Fruit fly (Drosophila melanogaster): ENCODE data around the gene unc-13-4A.
A peak's percentile ranks its signal among the peaks of the same experiment; 100 is the strongest.

Gene unc-13-4A

DNA sequence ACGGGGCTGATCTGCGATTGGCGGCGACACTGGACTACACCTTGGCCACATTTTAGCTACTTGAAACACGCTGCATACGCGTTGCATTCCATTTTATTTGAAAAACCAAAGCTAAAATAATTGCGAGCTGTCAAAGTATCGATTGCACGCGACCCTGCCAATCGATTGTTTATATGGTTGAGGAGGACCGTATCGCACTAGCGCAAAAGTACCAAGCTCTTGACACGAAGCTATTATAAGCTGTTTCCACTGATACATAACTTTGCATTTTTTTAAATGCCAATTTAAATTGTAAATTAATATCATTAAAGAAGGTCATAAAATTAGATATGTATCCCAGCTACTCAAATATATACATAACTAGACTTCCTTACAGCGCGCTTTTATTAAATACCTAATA lies 63.5 kb downstream of the unc-13-4A start, which contains the start of gene Cdc27 (continued):
- TF ChIP-seq Neu2 (GFP tag; optimal IDR thresholded peaks at IDR 0.05; ENCODE audit: borderline replicate concordance) = no peak
- peak; percentile 15 for TF ChIP-seq CG17385 (GFP tag; optimal IDR thresholded peaks at IDR 0.05)
- TF ChIP-seq onecut (GFP tag; IDR thresholded peaks at IDR 0.05) = peak; percentile 47
- peak; percentile 75 for TF ChIP-seq Opbp (GFP tag; IDR thresholded peaks at IDR 0.05; ENCODE audit: partially characterized antibody)
- peak; percentile 83 for TF ChIP-seq CG12659 (GFP tag; optimal IDR thresholded peaks at IDR 0.05)
- peak; percentile 27 for TF ChIP-seq CG17186 (GFP tag; optimal IDR thresholded peaks at IDR 0.05)
- TF ChIP-seq CG4617 (GFP tag; optimal IDR thresholded peaks at IDR 0.05; ENCODE audit: borderline replicate concordance) = peak; percentile 93
- TF ChIP-seq CG2129 (GFP tag; IDR thresholded peaks at IDR 0.05; ENCODE audit: partially characterized antibody) = peak; percentile 37; the same call in 1 of the 2 replicates
- TF ChIP-seq CG15514 (GFP tag; optimal IDR thresholded peaks at IDR 0.05) = peak; percentile 60
- TF ChIP-seq CG12769 (tag; optimal IDR thresholded peaks at IDR 0.05) = peak; percentile 64
- peak; percentile 29 for TF ChIP-seq Bteb2 (GFP tag; optimal IDR thresholded peaks at IDR 0.05)
- TF ChIP-seq scrt (GFP tag; optimal IDR thresholded peaks at IDR 0.05) = peak; percentile 19
- peak; percentile 98 for TF ChIP-seq CG7357 (GFP tag; IDR thresholded peaks at IDR 0.05)
- peak; percentile 66 for TF ChIP-seq phol (tag; optimal IDR thresholded peaks at IDR 0.05)
- TF ChIP-seq seq (GFP tag; IDR thresholded peaks at IDR 0.05) = no peak
- peak; percentile 1 for TF ChIP-seq CG1602 (GFP tag; optimal IDR thresholded peaks at IDR 0.05)
- peak; percentile 61; the same call in 2 of the 3 replicates for TF ChIP-seq zfh1 (GFP tag; IDR thresholded peaks at IDR 0.05)
- TF ChIP-seq Bgb (GFP tag; IDR thresholded peaks at IDR 0.05; ENCODE audit: partially characterized antibody) = peak; percentile 79
- TF ChIP-seq Ada2b (GFP tag; IDR thresholded peaks at IDR 0.05) = peak; percentile 43
- TF ChIP-seq lab (GFP tag; optimal IDR thresholded peaks at IDR 0.05) = peak; percentile 40
- TF ChIP-seq Sry-δ (GFP tag; optimal IDR thresholded peaks at IDR 0.05) = peak; percentile 74
- no peak for TF ChIP-seq Hmx (GFP tag; optimal IDR thresholded peaks at IDR 0.05)
- TF ChIP-seq Dp (GFP tag; optimal IDR thresholded peaks at IDR 0.05) = peak; percentile 35
- peak; percentile 38; the same call in 1 of the 2 replicates for TF ChIP-seq CG31224 (GFP tag; IDR thresholded peaks at IDR 0.05)
- TF ChIP-seq CG18262 (tag; optimal IDR thresholded peaks at IDR 0.05) = peak; percentile 34
- no peak for TF ChIP-seq CG16863 (GFP tag; optimal IDR thresholded peaks at IDR 0.05)
- TF ChIP-seq esg (GFP tag; conservative IDR thresholded peaks at IDR 0.05) = no peak
- peak; percentile 94 for TF ChIP-seq CG30020 (tag; optimal IDR thresholded peaks at IDR 0.05)
- TF ChIP-seq CG16813 (GFP tag; IDR thresholded peaks at IDR 0.05; ENCODE audit: partially characterized antibody) = peak; percentile 79
- peak; percentile 74 for TF ChIP-seq CG14860 (GFP tag; IDR thresholded peaks at IDR 0.05; ENCODE audit: partially characterized antibody)
- TF ChIP-seq klu (GFP tag; IDR thresholded peaks at IDR 0.05) = no peak
- TF ChIP-seq CG1024 (GFP tag; IDR thresholded peaks at IDR 0.05) = peak; percentile 91
- peak; percentile 84 for TF ChIP-seq zen (tag; optimal IDR thresholded peaks at IDR 0.05)
- TF ChIP-seq peb (GFP tag; IDR thresholded peaks at IDR 0.05) = no peak
- peak; percentile 5 for TF ChIP-seq CG18764 (GFP tag; optimal IDR thresholded peaks at IDR 0.05)
- peak; percentile 60 for TF ChIP-seq tna (GFP tag; IDR thresholded peaks at IDR 0.05; ENCODE audit: partially characterized antibody)
- peak; percentile 69; the same call in 1 of the 2 replicates for TF ChIP-seq CG42726 (GFP tag; IDR thresholded peaks at IDR 0.05; ENCODE audit: partially characterized antibody)
- peak; percentile 60 for TF ChIP-seq CG17361 (GFP tag; IDR thresholded peaks at IDR 0.05)
- TF ChIP-seq CG9817 (tag; optimal IDR thresholded peaks at IDR 0.05) = peak; percentile 13
- TF ChIP-seq CG17359 (tag; optimal IDR thresholded peaks at IDR 0.05) = peak; percentile 23
- peak; percentile 10 for TF ChIP-seq Max (GFP tag; optimal IDR thresholded peaks at IDR 0.05)
- TF ChIP-seq BtbVII (GFP tag; optimal IDR thresholded peaks at IDR 0.05) = no peak
- TF ChIP-seq sisA (GFP tag; IDR thresholded peaks at IDR 0.05) = no peak
- peak; percentile 14 for TF ChIP-seq Dip3 (GFP tag; optimal IDR thresholded peaks at IDR 0.05)
- TF ChIP-seq CG1647 (GFP tag; optimal IDR thresholded peaks at IDR 0.05) = no peak
- peak; percentile 47; the same call in 2 of the 3 replicates for TF ChIP-seq Dbx (GFP tag; IDR thresholded peaks at IDR 0.05)
- TF ChIP-seq CG34422 (GFP tag; IDR thresholded peaks at IDR 0.05) = 0 out of 3 replicates have a peak, but pooled peaks have one; percentile 37
- TF ChIP-seq CG14965 (GFP tag; optimal IDR thresholded peaks at IDR 0.05; ENCODE audit: borderline replicate concordance) = no peak
- TF ChIP-seq nmo (GFP tag; optimal IDR thresholded peaks at IDR 0.05) = peak; percentile 72
